Worm (Caenorhabditis elegans) whole organism, young adult: ENCODE measurements around the gene fbxb-13.

Source experiments
- B0035.1 ChIP-seq: sonication (generic microtip); optimal IDR thresholded peaks from 2 replicates; lab custom pipeline; 2016; ENCODE audit warnings: missing genetic modification characterization, mild to moderate bottlenecking, missing compliant biosample characterization, missing genotype, missing genetic modification reagents
- B0261.1 ChIP-seq: sonication (generic microtip); optimal IDR thresholded peaks from 2 replicates; lab custom pipeline; 2016; ENCODE audit warnings: mild to moderate bottlenecking, missing genetic modification characterization, moderate library complexity, missing compliant biosample characterization
- F10E7.11 ChIP-seq: sonication (generic microtip); optimal IDR thresholded peaks from 2 replicates; lab custom pipeline; 2017; ENCODE audit warnings: mild to moderate bottlenecking, missing genetic modification characterization, moderate library complexity, missing compliant biosample characterization
- F37B4.10 ChIP-seq: fragments of 200-800 bp; sonication (Bioruptor generic); IDR thresholded peaks from 2 replicates; pipeline ENCODE4 v1.3.6; 2022; ENCODE audit warnings: missing genetic modification characterization, missing compliant biosample characterization
- F49E8.2 ChIP-seq: sonication (generic microtip); optimal IDR thresholded peaks from 3 replicates; lab custom pipeline; 2017; ENCODE audit warnings: missing genetic modification characterization, mild to moderate bottlenecking, missing compliant biosample characterization, antibody characterized with exemption, moderate library complexity; ENCODE audit not compliant: insufficient read depth
- F57A8.1 ChIP-seq: fragments of 200-800 bp; sonication (Bioruptor generic); optimal IDR thresholded peaks from 2 replicates; lab custom pipeline; 2018; ENCODE audit warnings: mild to moderate bottlenecking, missing genetic modification characterization, moderate library complexity, missing compliant biosample characterization
- F57C9.4 ChIP-seq: sonication (generic microtip); optimal IDR thresholded peaks from 2 replicates; lab custom pipeline; 2017; ENCODE audit warnings: mild to moderate bottlenecking, missing genetic modification characterization, missing compliant biosample characterization
- K11D2.4 ChIP-seq: fragments of 200-800 bp; sonication (Bioruptor generic); IDR thresholded peaks from 2 replicates; pipeline ENCODE4 v1.3.6; 2022; ENCODE audit warnings: missing genetic modification reagents, missing genetic modification characterization, missing compliant biosample characterization
- T07F8.4 ChIP-seq: sonication (generic microtip); optimal IDR thresholded peaks from 2 replicates; lab custom pipeline; 2016; ENCODE audit warnings: mild to moderate bottlenecking, missing genetic modification characterization, moderate library complexity, missing compliant biosample characterization
- Y53F4B.3 ChIP-seq: fragments of 200-800 bp; sonication (Bioruptor generic); IDR thresholded peaks from 2 replicates; pipeline ENCODE4 v1.3.6; 2022; ENCODE audit warnings: missing genetic modification reagents, missing genetic modification characterization, missing compliant biosample characterization
- Y53G8AR.9 ChIP-seq: fragments of 200-800 bp; sonication (Bioruptor generic); conservative IDR thresholded peaks from 2 replicates; pipeline ENCODE4 v1.3.6; 2022; ENCODE audit warnings: missing genetic modification reagents, missing genetic modification characterization, missing compliant biosample characterization
- Y56A3A.18 ChIP-seq: fragments of 200-800 bp; sonication (Bioruptor generic); IDR thresholded peaks from 2 replicates; pipeline ENCODE4 v1.3.6; 2022; ENCODE audit warnings: missing genetic modification reagents, missing genetic modification characterization, missing compliant biosample characterization
- Y79H2A.3 ChIP-seq: fragments of 200-800 bp; sonication (Bioruptor generic); conservative IDR thresholded peaks from 2 replicates; pipeline ENCODE4 v1.3.6; 2022; ENCODE audit warnings: missing genetic modification reagents, missing genetic modification characterization, missing compliant biosample characterization
- ZK185.1 ChIP-seq: sonication (generic microtip); optimal IDR thresholded peaks from 2 replicates; lab custom pipeline; 2016; ENCODE audit warnings: mild to moderate bottlenecking, missing genetic modification characterization, missing compliant biosample characterization; ENCODE audit not compliant: poor library complexity, severe bottlenecking
- aptf-3 ChIP-seq: fragments of 200-800 bp; sonication (Bioruptor generic); IDR thresholded peaks from 2 replicates; pipeline ENCODE4 v1.3.6; 2022; ENCODE audit warnings: missing genetic modification characterization, missing compliant biosample characterization
- atf-7 ChIP-seq: sonication (generic microtip); optimal IDR thresholded peaks from 2 replicates; lab custom pipeline; 2017; ENCODE audit warnings: mild to moderate bottlenecking, missing genetic modification characterization, missing compliant biosample characterization
- athp-1 ChIP-seq: sonication (generic microtip); optimal IDR thresholded peaks from 2 replicates; lab custom pipeline; 2017; ENCODE audit warnings: mild to moderate bottlenecking, missing genetic modification characterization, missing compliant biosample characterization
- attf-5 ChIP-seq: fragments of 200-800 bp; sonication (Bioruptor generic); optimal IDR thresholded peaks from 2 replicates; lab custom pipeline; 2018; ENCODE audit warnings: mild to moderate bottlenecking, missing genetic modification characterization, missing compliant biosample characterization
- cebp-1 ChIP-seq, 2 experiments: fragments of 200-800 bp in 1 of 2; sonication (Bioruptor generic) in 1 of 2; sonication (generic microtip) in 1 of 2; IDR thresholded peaks in 1 of 2; optimal IDR thresholded peaks in 1 of 2; 2 replicates each; pipeline versions ENCODE4 v1.3.6 to Lab custom; 2017 to 2022; ENCODE audit warnings: missing compliant biosample characterization in 2 of 2, missing genetic modification characterization in 2 of 2, mild to moderate bottlenecking in 1 of 2, missing genetic modification reagents in 1 of 2, moderate library complexity in 1 of 2
- ceh-100 ChIP-seq: fragments of 200-800 bp; sonication (Bioruptor generic); IDR thresholded peaks from 2 replicates; pipeline ENCODE4 v1.3.6; 2022; ENCODE audit warnings: missing genetic modification reagents, missing genetic modification characterization, missing compliant biosample characterization
- ceh-40 ChIP-seq: fragments of 200-800 bp; sonication (Bioruptor generic); IDR thresholded peaks from 2 replicates; pipeline ENCODE4 v1.3.6; 2022; ENCODE audit warnings: missing genetic modification characterization, missing compliant biosample characterization
- chd-7 ChIP-seq: sonication (generic microtip); optimal IDR thresholded peaks from 2 replicates; lab custom pipeline; 2016; ENCODE audit warnings: mild to moderate bottlenecking, missing genetic modification characterization, moderate library complexity, missing compliant biosample characterization
- dox-1 ChIP-seq: fragments of 200-800 bp; sonication (Bioruptor generic); IDR thresholded peaks from 2 replicates; pipeline ENCODE4 v1.3.6; 2022; ENCODE audit warnings: missing genetic modification reagents, missing genetic modification characterization, missing compliant biosample characterization
- efl-1 ChIP-seq: fragments of 150-350 bp; optimal IDR thresholded peaks from 2 replicates; lab custom pipeline; 2014; ENCODE audit warnings: missing biosample characterization, missing genetic modification reagents, missing genetic modification characterization
- egl-18 ChIP-seq: fragments of 200-800 bp; sonication (Bioruptor generic); IDR thresholded peaks from 2 replicates; pipeline ENCODE4 v1.3.6; 2022; ENCODE audit warnings: missing genetic modification reagents, missing genetic modification characterization, missing compliant biosample characterization
- ekl-4 ChIP-seq: fragments of 200-800 bp; sonication (Bioruptor generic); IDR thresholded peaks from 2 replicates; pipeline ENCODE4 v1.3.6; 2022; ENCODE audit warnings: missing genetic modification reagents, missing genetic modification characterization, missing compliant biosample characterization
- him-1 ChIP-seq: sonication (generic microtip); optimal IDR thresholded peaks from 2 replicates; lab custom pipeline; 2016; ENCODE audit warnings: missing genotype, missing genetic modification reagents, missing genetic modification characterization, missing compliant biosample characterization
- hlh-12 ChIP-seq: sonication (generic microtip); optimal IDR thresholded peaks from 2 replicates; lab custom pipeline; 2016; ENCODE audit warnings: missing genetic modification characterization, missing compliant biosample characterization
- hmg-1.2 ChIP-seq: fragments of 200-800 bp; sonication (Bioruptor generic); IDR thresholded peaks from 2 replicates; pipeline ENCODE4 v1.3.6; 2022; ENCODE audit warnings: missing genetic modification reagents, missing genetic modification characterization, missing compliant biosample characterization
- hrde-1 ChIP-seq: sonication (generic microtip); optimal IDR thresholded peaks from 2 replicates; lab custom pipeline; 2016; ENCODE audit warnings: missing genetic modification characterization, mild to moderate bottlenecking, missing compliant biosample characterization, moderate library complexity, missing genotype, missing genetic modification reagents, borderline replicate concordance
- lag-1 ChIP-seq: fragments of 200-800 bp; sonication (Bioruptor generic); IDR thresholded peaks from 2 replicates; pipeline ENCODE4 v1.3.6; 2022; ENCODE audit warnings: missing genetic modification reagents, missing genetic modification characterization, missing compliant biosample characterization
- lin-26 ChIP-seq: fragments of 200-800 bp; sonication (Bioruptor generic); IDR thresholded peaks from 2 replicates; pipeline ENCODE4 v1.3.6; 2022; ENCODE audit warnings: missing genetic modification reagents, missing genetic modification characterization, missing compliant biosample characterization
- lin-35 ChIP-seq, 3 experiments: fragments of 150-350 bp in 2 of 3; sonication (generic microtip) in 1 of 3; optimal IDR thresholded peaks; 2 replicates each; lab custom pipeline; 2014 to 2018; ENCODE audit warnings: missing biosample characterization in 3 of 3, missing genetic modification characterization in 3 of 3, missing genetic modification reagents in 3 of 3
- lin-40 ChIP-seq: sonication (generic microtip); optimal IDR thresholded peaks from 2 replicates; lab custom pipeline; 2016; ENCODE audit warnings: missing genetic modification characterization, mild to moderate bottlenecking, missing compliant biosample characterization, missing genotype, missing genetic modification reagents
- lir-1 ChIP-seq: fragments of 200-800 bp; sonication (Bioruptor generic); conservative IDR thresholded peaks from 2 replicates; pipeline ENCODE4 v1.3.6; 2022; ENCODE audit warnings: missing genetic modification reagents, missing genetic modification characterization, missing compliant biosample characterization
- madf-6 ChIP-seq: fragments of 200-800 bp; sonication (Bioruptor generic); IDR thresholded peaks from 2 replicates; pipeline ENCODE4 v1.3.6; 2022; ENCODE audit warnings: missing genetic modification reagents, missing genetic modification characterization, missing compliant biosample characterization
- mcd-1 ChIP-seq: fragments of 200-800 bp; sonication (Bioruptor generic); IDR thresholded peaks from 2 replicates; pipeline ENCODE4 v1.3.6; 2022; ENCODE audit warnings: missing genetic modification reagents, missing genetic modification characterization, missing compliant biosample characterization
- mel-28 ChIP-seq: sonication (generic microtip); optimal IDR thresholded peaks from 2 replicates; lab custom pipeline; 2016; ENCODE audit warnings: borderline replicate concordance, mild to moderate bottlenecking, missing genetic modification characterization, missing compliant biosample characterization
- nfya-2 ChIP-seq: fragments of 200-800 bp; sonication (Bioruptor generic); IDR thresholded peaks from 2 replicates; pipeline ENCODE4 v1.3.6; 2022; ENCODE audit warnings: missing genetic modification reagents, missing genetic modification characterization, missing compliant biosample characterization
- nhr-179 ChIP-seq: sonication (generic microtip); optimal IDR thresholded peaks from 2 replicates; lab custom pipeline; 2016; ENCODE audit warnings: mild to moderate bottlenecking, missing genetic modification characterization, missing compliant biosample characterization
- nhr-27 ChIP-seq: fragments of 200-800 bp; sonication (Bioruptor generic); optimal IDR thresholded peaks from 2 replicates; lab custom pipeline; 2018; ENCODE audit warnings: mild to moderate bottlenecking, missing genetic modification characterization, moderate library complexity, missing compliant biosample characterization
- nhr-90 ChIP-seq: sonication (generic microtip); optimal IDR thresholded peaks from 2 replicates; lab custom pipeline; 2016; ENCODE audit warnings: missing genotype, mild to moderate bottlenecking, missing genetic modification characterization, missing compliant biosample characterization
- pha-4 ChIP-seq: fragments of 150-350 bp; sonication (generic microtip); optimal IDR thresholded peaks from 2 replicates; lab custom pipeline; 2014; ENCODE audit warnings: missing biosample characterization, missing genetic modification reagents, missing genetic modification characterization
- snpc-3.4 ChIP-seq: sonication (generic microtip); optimal IDR thresholded peaks from 2 replicates; lab custom pipeline; 2017; ENCODE audit warnings: missing genetic modification characterization, mild to moderate bottlenecking, missing compliant biosample characterization, antibody characterized with exemption, moderate library complexity, missing genotype, missing genetic modification reagents
- tlf-1 ChIP-seq: fragments of 200-800 bp; sonication (Bioruptor generic); optimal IDR thresholded peaks from 2 replicates; lab custom pipeline; 2018; ENCODE audit warnings: mild to moderate bottlenecking, missing genetic modification characterization, missing compliant biosample characterization
- zfh-2 ChIP-seq: fragments of 200-800 bp; sonication (Bioruptor generic); conservative IDR thresholded peaks from 2 replicates; pipeline ENCODE4 v1.3.6; 2022; ENCODE audit warnings: missing genetic modification reagents, missing genetic modification characterization, missing compliant biosample characterization
- ztf-22 ChIP-seq: fragments of 200-800 bp; sonication (Bioruptor generic); optimal IDR thresholded peaks from 2 replicates; lab custom pipeline; 2018; ENCODE audit warnings: mild to moderate bottlenecking, missing genetic modification characterization, moderate library complexity, missing compliant biosample characterization
- ztf-26 ChIP-seq: sonication (generic microtip); optimal IDR thresholded peaks from 2 replicates; lab custom pipeline; 2017; ENCODE audit warnings: missing genetic modification characterization, missing compliant biosample characterization

fbxb-13 gene

DNA sequence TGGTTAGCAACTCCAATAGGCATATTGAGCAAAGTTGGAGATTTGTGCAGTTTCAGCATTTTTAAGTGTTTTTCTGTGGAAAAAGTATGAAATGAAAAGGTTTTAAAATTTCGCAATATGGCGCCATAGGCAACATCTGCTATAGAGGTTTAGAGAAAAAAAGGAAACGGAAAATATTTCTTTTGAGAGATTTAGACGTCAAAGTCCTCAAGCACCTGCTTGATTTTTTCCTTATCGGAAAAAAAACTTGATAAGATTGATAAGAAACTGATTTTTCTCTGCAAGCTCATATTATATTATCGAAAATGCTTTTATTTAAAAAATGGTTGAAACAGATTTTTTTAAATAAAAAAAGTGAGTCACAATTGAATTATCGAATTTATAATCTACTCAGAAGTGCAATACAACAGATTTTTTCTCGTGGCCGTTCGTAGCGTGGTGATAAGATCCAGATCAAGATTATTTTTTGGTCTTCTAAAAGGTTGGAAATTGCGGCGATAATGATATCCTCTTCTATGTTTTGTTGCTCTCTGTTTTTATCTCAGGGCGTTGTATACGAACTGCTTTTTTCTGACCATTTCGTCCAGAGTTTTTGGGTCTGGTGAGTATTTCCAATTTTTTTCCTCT, 32.0 kb downstream of the fbxb-13 start, which contains the start of gene fbxc-19 (continued):
- TF ChIP-seq cebp-1 (GFP tag; IDR thresholded peaks at IDR 0.05; lab: Robert Waterston, UW), result peak; percentile 99
- peak; percentile 100 for TF ChIP-seq cebp-1 (tag; optimal IDR thresholded peaks at IDR 0.05; lab: Kevin White, UChicago)
- no peak for TF ChIP-seq ztf-26 (tag; lab: Kevin White, UChicago)
- no peak for TF ChIP-seq F57A8.1 (GFP tag; lab: Kevin White, UChicago)
- no peak for TF ChIP-seq him-1 (tag; lab: Kevin White, UChicago)
- TF ChIP-seq madf-6, result no peak
- no peak for TF ChIP-seq athp-1 (tag; lab: Kevin White, UChicago)
- TF ChIP-seq hmg-1.2 (GFP tag; lab: Robert Waterston, UW), result peak; percentile 94
- no peak for TF ChIP-seq egl-18
- no peak for TF ChIP-seq lag-1 (GFP tag; lab: Robert Waterston, UW)
- no peak for TF ChIP-seq Y79H2A.3 (GFP tag; lab: Robert Waterston, UW)
- TF ChIP-seq aptf-3 (GFP tag; lab: Robert Waterston, UW), result no peak
- no peak for TF ChIP-seq ZK185.1 (tag; lab: Kevin White, UChicago)
- no peak for TF ChIP-seq lin-26 (GFP tag; lab: Robert Waterston, UW)
- no peak for TF ChIP-seq tlf-1 (GFP tag; lab: Kevin White, UChicago)
- no peak for TF ChIP-seq chd-7 (tag; lab: Kevin White, UChicago)
- no peak for TF ChIP-seq hrde-1
- TF ChIP-seq F49E8.2 (tag; lab: Kevin White, UChicago), result no peak
- no peak for TF ChIP-seq ceh-40 (GFP tag; lab: Robert Waterston, UW)
- TF ChIP-seq atf-7 (tag; lab: Kevin White, UChicago), result peak; percentile 14
- TF ChIP-seq snpc-3.4 (tag; lab: Kevin White, UChicago), result no peak
- TF ChIP-seq attf-5 (GFP tag; lab: Kevin White, UChicago), result peak; percentile 88
- TF ChIP-seq Y56A3A.18, result no peak
- TF ChIP-seq Y53G8AR.9 (GFP tag; lab: Robert Waterston, UW), result no peak
- TF ChIP-seq ekl-4 (GFP tag; lab: Robert Waterston, UW), result no peak
- TF ChIP-seq pha-4, result peak; percentile 85
- no peak for TF ChIP-seq nhr-27 (tag; lab: Kevin White, UChicago)
- no peak for TF ChIP-seq F37B4.10 (GFP tag; lab: Robert Waterston, UW)
- no peak for TF ChIP-seq F10E7.11 (tag; lab: Kevin White, UChicago)
- TF ChIP-seq mel-28 (tag; lab: Kevin White, UChicago), result no peak
- no peak for TF ChIP-seq efl-1 (GFP tag; lab: Kevin White, UChicago)
- no peak for TF ChIP-seq lir-1 (GFP tag; lab: Robert Waterston, UW)
- TF ChIP-seq B0035.1 (tag; lab: Kevin White, UChicago), result no peak
- no peak for TF ChIP-seq F57C9.4 (tag; lab: Kevin White, UChicago)
- no peak for TF ChIP-seq ztf-22 (GFP tag; lab: Kevin White, UChicago)
- no peak for TF ChIP-seq lin-40 (tag; lab: Kevin White, UChicago)
- no peak for TF ChIP-seq nfya-2 (GFP tag; lab: Robert Waterston, UW)
- no peak for TF ChIP-seq B0261.1 (tag; lab: Kevin White, UChicago)
- TF ChIP-seq mcd-1, result no peak
- TF ChIP-seq lin-35 (GFP tag; optimal IDR thresholded peaks at IDR 0.05; lab: Kevin White, UChicago), result no peak
- no peak for TF ChIP-seq Y53F4B.3 (GFP tag; lab: Robert Waterston, UW)
- no peak for TF ChIP-seq hlh-12 (tag; lab: Kevin White, UChicago)
- no peak for TF ChIP-seq T07F8.4
- TF ChIP-seq zfh-2 (GFP tag; lab: Robert Waterston, UW), result no peak
- no peak for TF ChIP-seq K11D2.4
- TF ChIP-seq dox-1 (GFP tag; lab: Robert Waterston, UW), result 0 out of 2 replicates have a peak, but pooled peaks have one; percentile 8
- no peak for TF ChIP-seq nhr-90 (tag; lab: Kevin White, UChicago)
- no peak for TF ChIP-seq nhr-179 (tag; lab: Kevin White, UChicago)
- TF ChIP-seq ceh-100, result no peak
